Worm (Caenorhabditis elegans) whole organism, L4/young adult: ENCODE data around the gene adt-2.

ENCODE experiments used
- dao-5 ChIP-seq: sonication (generic microtip); optimal IDR thresholded peaks from 2 replicates; lab custom pipeline; 2016; ENCODE audit warnings: missing genotype, missing genetic modification characterization, moderate library complexity, missing compliant biosample characterization
- him-1 ChIP-seq: sonication (generic microtip); optimal IDR thresholded peaks from 2 replicates; lab custom pipeline; 2016; ENCODE audit warnings: missing genotype, missing genetic modification reagents, missing genetic modification characterization, missing compliant biosample characterization

- no peak for TF ChIP-seq him-1 (tag; lab: Kevin White, UChicago)
- TF ChIP-seq dao-5 (tag; lab: Kevin White, UChicago) = no peak
These were observed 8.0 kb downstream of the adt-2 start for ce11 chrX:7593931-7594544.
